Fruit fly (Drosophila melanogaster) S2 (cell line): ENCODE results near the gene CG31141.

Experiments used
- CG8478 ChIP-seq: fragments of >200 bp; optimal IDR thresholded peaks from 2 replicates; lab custom pipeline; 2018
- CTCF ChIP-seq, 2 experiments: fragments of >200 bp; optimal IDR thresholded peaks; 2 replicates each; lab custom pipeline; 2018

CG31141 gene

dm6 chr3R:23920387-23920786, 2.7 kb upstream of the CG31141 start:
- TF ChIP-seq CTCF (optimal IDR thresholded peaks at IDR 0.05; lab: Kevin White, UChicago) (no peak), CG8478 (lab: Kevin White, UChicago) (no peak)

- TF ChIP-seq CTCF (optimal IDR thresholded peaks at IDR 0.05; lab: Kevin White, UChicago): no peak
- TF ChIP-seq CG8478 (lab: Kevin White, UChicago): no peak
Observed at dm6 chr3R:23920874-23921539, 2.1 kb upstream of the CG31141 start.

DNA sequence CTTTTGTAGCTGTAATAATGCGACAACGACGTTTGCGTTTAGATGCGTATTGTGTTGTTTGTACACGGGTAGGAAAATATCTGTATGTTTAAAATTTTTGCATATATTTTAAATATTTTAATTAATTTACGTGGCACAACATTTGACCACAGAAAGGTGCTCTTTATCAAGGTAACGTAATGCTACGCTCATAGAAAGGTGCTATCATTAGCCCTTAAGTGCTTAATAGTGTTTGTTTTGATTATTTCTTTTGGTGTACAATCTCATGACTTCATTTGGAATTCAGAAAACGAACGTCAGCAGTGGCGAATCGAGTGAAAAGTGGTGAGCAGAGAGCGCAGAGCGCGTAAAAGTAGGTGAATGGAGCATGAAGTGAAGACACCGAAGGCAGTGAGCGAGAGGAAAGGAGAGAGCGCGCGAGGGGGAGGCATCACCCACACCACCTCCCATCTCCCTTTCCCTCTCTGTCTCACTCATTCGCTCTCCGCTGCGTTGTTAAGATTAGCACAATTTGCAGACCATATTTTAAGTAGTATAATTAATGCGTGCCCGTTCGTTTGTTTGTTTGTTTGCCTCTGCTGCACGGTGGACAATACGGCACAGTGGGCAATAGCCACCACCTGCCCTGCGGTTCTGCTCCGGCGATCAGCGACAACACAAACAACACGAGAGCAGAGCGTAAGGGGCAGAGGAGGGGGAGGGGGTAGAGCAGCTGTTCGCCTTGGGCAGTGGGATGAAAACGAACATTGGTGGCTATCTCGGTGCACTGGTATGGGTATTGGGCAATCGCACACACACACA, 1.2 kb upstream of the CG31141 start:
- TF ChIP-seq CG8478 (lab: Kevin White, UChicago): no peak
- no peak for TF ChIP-seq CTCF (optimal IDR thresholded peaks at IDR 0.05; lab: Kevin White, UChicago)

- TF ChIP-seq CG8478 (lab: Kevin White, UChicago) (no peak), CTCF (optimal IDR thresholded peaks at IDR 0.05; lab: Kevin White, UChicago) (no peak)
Observed at dm6 chr3R:23924200-23924599, 1.1 kb downstream of the CG31141 start, which contains the start of gene Ndc1. Ndc1 (plus strand) TSS chr3R:23924399.

DNA sequence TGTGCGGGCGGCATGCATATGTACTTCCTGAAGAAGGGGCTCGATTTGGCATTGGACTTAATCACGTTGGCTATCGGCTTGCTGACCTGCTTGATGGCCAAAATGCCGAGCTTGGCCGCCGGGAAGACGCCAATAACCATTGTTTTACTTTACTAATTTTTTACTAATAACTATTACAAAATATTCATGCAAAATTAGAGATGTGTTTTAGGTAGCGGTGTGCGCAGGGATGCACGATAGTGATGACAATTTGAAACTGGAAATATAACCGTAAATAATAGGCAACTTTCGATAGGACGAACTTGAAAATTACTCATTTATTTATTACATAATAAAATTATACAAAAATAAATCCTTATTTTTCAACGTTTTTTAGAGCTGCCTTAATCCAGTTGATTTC, 4.3 kb downstream of the CG31141 start, which contains the start of gene CG13601:
Gene CG13601, minus strand, starts transcription at position 206 of the 400 bp plus-strand sequence.
- TF ChIP-seq CG8478 (lab: Kevin White, UChicago) (no peak), CTCF (optimal IDR thresholded peaks at IDR 0.05; lab: Kevin White, UChicago) (no peak)

- TF ChIP-seq CTCF (optimal IDR thresholded peaks at IDR 0.05; lab: Kevin White, UChicago) (no peak), CG8478 (lab: Kevin White, UChicago) (no peak)
Observed at dm6 chr3R:23928950-23929602, 6.0 kb downstream of the CG31141 start, which contains the start of the genes CG43998, CG43999 and CG31142. CG43998 (minus strand) TSS chr3R:23929000. CG43999 (minus strand) TSS chr3R:23929000. CG31142 (plus strand) TSS chr3R:23929243.

DNA sequence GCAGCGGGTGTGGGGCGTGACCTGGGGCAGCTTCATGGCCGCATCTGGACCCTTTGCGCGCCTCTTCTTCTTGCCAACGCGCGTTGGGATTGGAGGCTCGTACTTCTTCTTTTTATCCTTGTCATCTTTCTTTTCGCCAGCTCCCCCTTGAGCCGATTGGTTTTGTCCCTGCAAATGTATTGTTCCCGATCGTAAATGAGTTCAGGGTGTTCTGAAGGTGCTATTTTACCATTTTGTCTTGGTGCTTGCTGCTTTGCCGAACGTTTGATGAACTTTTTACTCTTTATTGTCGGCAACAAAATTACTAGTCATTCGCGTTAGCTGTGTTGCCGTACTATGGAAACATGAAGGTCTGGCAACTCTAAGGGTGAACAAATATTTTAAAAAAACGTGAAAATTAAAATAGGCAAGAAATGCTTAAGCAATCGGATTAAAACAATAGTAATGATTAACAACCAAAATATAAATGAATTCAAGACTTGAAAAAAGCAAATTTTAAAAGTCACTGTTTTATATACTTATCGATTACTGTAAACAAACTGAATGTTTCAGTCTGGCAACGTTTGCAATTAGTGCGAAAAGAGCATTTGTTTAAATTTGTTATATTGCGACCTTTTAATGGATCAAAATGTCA, 8.1 kb downstream of the CG31141 start, which contains the start of the genes Rpt2 and CG13599:
Gene Rpt2, minus strand, starts transcription at position 464 of the 634 bp plus-strand sequence.
Gene CG13599, plus strand, starts transcription at position 545 of the 634 bp plus-strand sequence.
- TF ChIP-seq CG8478 (lab: Kevin White, UChicago) (no peak), CTCF (optimal IDR thresholded peaks at IDR 0.05; lab: Kevin White, UChicago) (no peak)

DNA sequence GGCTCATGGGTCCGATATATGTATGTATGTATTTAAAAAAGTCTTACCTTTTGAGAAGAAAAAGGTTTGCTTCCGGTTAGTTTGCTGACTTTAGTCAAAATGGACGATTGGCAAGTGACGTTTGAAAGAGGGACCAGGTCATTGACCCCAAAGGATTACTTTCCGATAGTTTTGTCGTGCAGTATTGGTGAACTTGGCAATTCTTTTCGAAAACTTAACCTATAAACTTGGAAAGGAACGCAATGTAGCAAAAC, 10.3 kb downstream of the CG31141 start, which contains the start of gene RpS19b:
Gene RpS19b, minus strand, starts transcription at position 101 of the 254 bp plus-strand sequence.
- TF ChIP-seq CG8478 (lab: Kevin White, UChicago): no peak
- TF ChIP-seq CTCF (optimal IDR thresholded peaks at IDR 0.05; lab: Kevin White, UChicago): no peak

- TF ChIP-seq CG8478 (lab: Kevin White, UChicago) (no peak), CTCF (optimal IDR thresholded peaks at IDR 0.05; lab: Kevin White, UChicago) (no peak)
Observed at dm6 chr3R:23933684-23934575, 10.8 kb downstream of the CG31141 start, which contains the start of gene CG5854. CG5854 (plus strand) TSS chr3R:23933912.

DNA sequence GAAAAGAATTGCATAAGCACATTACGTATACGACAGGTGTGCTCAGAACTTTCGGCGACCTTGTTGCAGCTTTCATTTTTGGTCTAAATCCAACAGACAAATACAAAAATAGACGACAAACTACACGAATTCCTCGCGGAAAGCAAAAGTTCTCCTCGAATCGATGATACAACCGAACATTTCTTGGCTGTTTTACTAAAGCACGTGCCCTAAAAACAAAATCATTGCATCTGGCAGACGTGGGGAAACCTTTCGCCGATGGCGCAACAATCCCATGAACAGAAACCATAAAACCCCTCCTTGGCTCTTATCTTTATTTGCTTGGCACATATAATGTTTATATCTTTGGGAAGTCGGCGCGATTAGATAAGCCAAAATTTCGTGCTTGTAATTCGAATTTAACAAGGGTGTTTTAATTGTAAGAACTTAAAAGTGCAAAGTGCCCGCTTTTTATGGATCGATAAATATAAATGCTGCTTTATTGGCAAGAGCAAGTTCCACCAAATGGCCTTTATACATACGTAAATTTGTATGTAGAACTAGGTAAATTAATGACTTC, 15.5 kb downstream of the CG31141 start:
- no peak for TF ChIP-seq CG8478 (lab: Kevin White, UChicago)
- no peak for TF ChIP-seq CTCF (optimal IDR thresholded peaks at IDR 0.05; lab: Kevin White, UChicago)

DNA sequence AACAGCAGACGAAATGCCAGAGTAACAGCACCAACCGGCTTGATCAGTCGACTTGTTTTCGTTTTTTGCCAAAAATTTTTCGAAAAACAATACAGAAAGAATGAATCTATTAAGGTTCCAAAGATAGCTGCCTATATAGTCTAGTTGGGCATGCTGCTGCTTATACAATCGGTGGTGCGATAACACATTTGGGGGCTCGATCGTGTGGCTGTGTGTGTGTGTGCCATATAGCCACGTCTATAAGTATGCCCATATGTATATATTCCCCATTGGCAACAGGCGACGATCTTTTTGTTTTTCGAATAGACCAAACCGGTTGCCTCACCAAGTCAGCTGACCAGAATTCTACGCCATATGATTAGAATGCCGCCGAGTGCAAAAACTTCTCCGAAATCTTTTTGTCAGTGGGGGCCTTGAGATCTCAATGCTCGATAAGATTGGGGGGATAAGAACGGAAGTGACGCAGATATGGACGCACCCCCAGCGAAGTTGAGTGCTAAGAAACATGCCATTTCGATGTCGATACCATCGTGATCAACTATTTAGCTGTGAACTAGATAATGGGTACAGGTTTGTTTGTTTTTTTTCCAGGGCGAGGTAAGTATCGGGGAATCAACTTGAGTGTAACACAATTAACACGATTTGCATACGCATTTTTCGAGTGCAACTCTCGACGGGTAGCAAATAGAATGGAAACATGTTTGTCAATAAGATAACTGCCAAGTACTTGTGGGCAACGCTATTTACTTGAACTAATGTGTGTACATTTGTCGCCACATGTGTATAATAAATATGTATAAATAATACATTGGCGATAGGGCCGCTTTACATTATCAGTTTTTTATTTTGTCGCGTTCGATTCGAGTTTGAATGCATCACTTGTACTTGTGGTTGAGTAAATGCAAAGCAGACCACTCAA, 17.1 kb downstream of the CG31141 start:
- no peak for TF ChIP-seq CTCF (optimal IDR thresholded peaks at IDR 0.05; lab: Kevin White, UChicago)
- no peak for TF ChIP-seq CG8478 (lab: Kevin White, UChicago)

- TF ChIP-seq CTCF (optimal IDR thresholded peaks at IDR 0.05; lab: Kevin White, UChicago) (no peak), CG8478 (lab: Kevin White, UChicago) (no peak)
Observed at dm6 chr3R:23940840-23941364, 17.8 kb downstream of the CG31141 start.
